Worm (Caenorhabditis elegans): ENCODE data around the gene C45H4.13.
"Not testable (repeated sequence)": the region's sequence is repeated elsewhere in the genome, so short reads cannot be mapped to it uniquely, and the experiment has no call there.

The C45H4.13 gene

ce11 chrV:2153274-2153673 is 2.5 kb upstream of the C45H4.13 start, which contains the start of gene srbc-23:
Gene srbc-23, plus strand, starts transcription at chrV:2153574.
- TF ChIP-seq vab-15 (tag; optimal IDR thresholded peaks at IDR 0.05) (no peak), zip-4 (GFP tag; optimal IDR thresholded peaks at IDR 0.05) (no peak), snpc-4 (tag; optimal IDR thresholded peaks at IDR 0.05) (no peak), unc-130 (tag; optimal IDR thresholded peaks at IDR 0.05) (no peak), egl-13 (tag; optimal IDR thresholded peaks at IDR 0.05) (no peak), nhr-20 (tag; optimal IDR thresholded peaks at IDR 0.05) (no peak), mef-2 (tag; optimal IDR thresholded peaks at IDR 0.05) (no peak)

DNA sequence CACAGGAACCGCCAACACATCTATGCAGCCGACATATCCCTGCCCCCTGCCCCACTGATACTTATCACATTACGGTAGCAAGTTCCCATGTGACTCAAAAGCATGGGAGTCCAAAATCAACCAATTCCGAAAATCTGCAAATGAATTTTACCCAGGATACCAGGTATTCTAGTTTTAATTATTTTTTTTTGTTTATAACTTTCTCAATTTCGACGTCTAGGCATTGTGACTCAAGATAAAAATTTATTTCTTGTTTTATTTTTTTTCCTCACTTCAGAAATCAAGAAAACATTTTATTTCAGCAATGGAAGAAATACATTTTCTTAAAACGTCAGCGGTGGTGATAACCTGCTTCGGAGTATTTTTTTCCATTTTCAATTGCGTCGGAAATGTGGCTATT is 682 bp upstream of the C45H4.13 start, which contains the start of gene srbc-24:
TSS of gene srbc-24 (plus strand) at position 301 of the 400 bp plus-strand sequence.
- TF ChIP-seq ceh-8 (GFP tag; optimal IDR thresholded peaks at IDR 0.05) (no peak), ceh-82 (tag; optimal IDR thresholded peaks at IDR 0.05) (no peak), nhr-90 (tag; optimal IDR thresholded peaks at IDR 0.05; ENCODE audit: poor library complexity) (no peak), hpl-2 (GFP tag; optimal IDR thresholded peaks at IDR 0.05) (no peak), nhr-19 (GFP tag; conservative IDR thresholded peaks at IDR 0.05) (no peak), unc-130 (tag; optimal IDR thresholded peaks at IDR 0.05) (no peak), rnt-1 (tag; optimal IDR thresholded peaks at IDR 0.05) (no peak), grh-1 (GFP tag; IDR thresholded peaks at IDR 0.05) (no peak), blmp-1 (tag; optimal IDR thresholded peaks at IDR 0.05) (no peak), elt-3 (tag; optimal IDR thresholded peaks at IDR 0.05) (no peak), aha-1 (tag; optimal IDR thresholded peaks at IDR 0.05) (no peak), nhr-76 (tag; optimal IDR thresholded peaks at IDR 0.05) (no peak), nhr-47 (tag; optimal IDR thresholded peaks at IDR 0.05) (no peak), swsn-7 (tag; optimal IDR thresholded peaks at IDR 0.05) (no peak), hlh-4 (tag; optimal IDR thresholded peaks at IDR 0.05) (no peak), unc-30 (tag; optimal IDR thresholded peaks at IDR 0.05) (no peak), sox-4 (tag; optimal IDR thresholded peaks at IDR 0.05) (no peak), C16A3.4 (tag; optimal IDR thresholded peaks at IDR 0.05) (no peak)

ce11 chrV:2149432-2149831 is 1.3 kb downstream of the C45H4.13 start, which contains the start of gene C45H4.21:
Gene C45H4.21, minus strand, starts transcription at chrV:2149532.
- TF ChIP-seq lin-35 (GFP tag; optimal IDR thresholded peaks at IDR 0.05) (no peak), efl-1 (optimal IDR thresholded peaks at IDR 0.05) (no peak), efl-1 (GFP tag; optimal IDR thresholded peaks at IDR 0.05 in 1 of 2) (peak in 1 of 2 experiments; percentile 39)

DNA sequence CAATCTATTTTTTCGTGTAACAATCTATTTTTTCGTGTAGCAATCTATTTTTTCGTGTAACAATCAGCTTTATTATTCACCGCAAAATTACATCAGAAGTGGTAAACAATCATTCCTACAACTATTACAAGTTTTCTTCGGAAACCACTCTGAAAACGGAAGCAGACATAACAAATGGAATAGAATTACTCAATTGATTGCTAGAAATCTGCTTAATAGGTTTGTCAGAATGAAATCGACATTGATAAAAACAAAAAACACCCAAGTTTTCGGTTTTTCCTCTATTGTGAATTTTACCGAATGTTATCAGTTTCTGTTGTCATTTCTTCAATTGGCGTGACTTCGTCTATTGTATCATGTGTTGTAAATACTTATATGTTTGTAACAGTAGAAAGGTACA is 4.0 kb downstream of the C45H4.13 start, which contains the start of gene srbc-20:
TSS of gene srbc-20 (plus strand) at position 301 of the 400 bp plus-strand sequence.
- TF ChIP-seq elt-3 (tag; optimal IDR thresholded peaks at IDR 0.05) (peak in 1 of 6 experiments; percentile 3), efl-3 (GFP tag; optimal IDR thresholded peaks at IDR 0.05) (no peak)

DNA sequence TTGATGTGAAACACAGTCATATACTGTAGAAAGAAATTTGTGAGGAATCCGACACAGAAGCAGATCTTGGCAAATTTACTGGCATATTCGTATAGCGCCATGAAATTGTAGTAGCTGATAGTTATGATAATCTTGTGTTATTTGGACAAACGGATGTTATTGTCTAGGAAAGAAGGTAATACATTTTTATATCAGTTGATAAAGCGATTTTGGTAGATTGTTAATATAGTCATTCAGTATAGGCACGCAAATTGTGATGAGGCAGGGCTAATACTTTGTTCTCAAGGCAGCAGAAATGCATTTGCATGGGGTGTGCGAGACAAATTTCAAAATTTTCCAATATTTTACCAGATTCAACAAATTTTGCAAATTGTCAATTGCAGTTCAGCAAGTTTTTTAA is 4.7 kb downstream of the C45H4.13 start, which contains the start of gene str-52:
TSS of gene str-52 (minus strand) at position 101 of the 400 bp plus-strand sequence.
- TF ChIP-seq alr-1 (tag; optimal IDR thresholded peaks at IDR 0.05; ENCODE audit: borderline replicate concordance) (no peak), efl-1 (optimal IDR thresholded peaks at IDR 0.05) (no peak), efl-1 (GFP tag; optimal IDR thresholded peaks at IDR 0.05 in 1 of 2) (peak in 1 of 2 experiments; percentile 28)

ce11 chrV:2144408-2144807 is 6.4 kb downstream of the C45H4.13 start, which contains the start of gene F22F7.12:
Gene F22F7.12, minus strand, starts transcription at chrV:2144508.
- TF ChIP-seq unc-30, F16B12.6, pqm-1 (tag; optimal IDR thresholded peaks at IDR 0.05): not testable (repeated sequence)
